Fruit fly (Drosophila melanogaster) whole organism, adult: ENCODE measurements around the gene CG15040.

Source experiments
- CG11617 ChIP-seq: fragments of 200-800 bp; sonication (Bioruptor generic); optimal IDR thresholded peaks from 2 replicates; lab custom pipeline; 2017; ENCODE audit warnings: mild to moderate bottlenecking, missing biosample characterization, missing genetic modification reagents, missing genetic modification characterization
- CG12768 ChIP-seq: fragments of 200-800 bp; sonication (Bioruptor generic); optimal IDR thresholded peaks from 2 replicates; lab custom pipeline; 2017; ENCODE audit warnings: missing biosample characterization, missing genetic modification characterization, mild to moderate bottlenecking, moderate library complexity, missing genetic modification reagents
- CG14711 ChIP-seq: fragments of 200-800 bp; sonication (Bioruptor generic); optimal IDR thresholded peaks from 2 replicates; lab custom pipeline; 2018; ENCODE audit warnings: missing biosample characterization, mild to moderate bottlenecking, missing genetic modification characterization, moderate library complexity
- CG1620 ChIP-seq: fragments of 200-800 bp; sonication (Bioruptor generic); optimal IDR thresholded peaks from 2 replicates; lab custom pipeline; 2016; ENCODE audit warnings: missing biosample characterization, missing genetic modification characterization
- CG33017 ChIP-seq: fragments of 200-800 bp; sonication (Bioruptor generic); optimal IDR thresholded peaks from 2 replicates; lab custom pipeline; 2018; ENCODE audit warnings: missing biosample characterization, mild to moderate bottlenecking, missing genetic modification characterization, moderate library complexity
- CG5204 ChIP-seq: fragments of 200-800 bp; sonication (Bioruptor generic); optimal IDR thresholded peaks from 2 replicates; lab custom pipeline; 2016; ENCODE audit warnings: missing biosample characterization, missing genetic modification characterization
- CG7045 ChIP-seq: fragments of 200-800 bp; sonication (Bioruptor generic); optimal IDR thresholded peaks from 2 replicates; lab custom pipeline; 2017; ENCODE audit warnings: missing biosample characterization, mild to moderate bottlenecking, missing genetic modification characterization
- CG7101 ChIP-seq: fragments of 200-800 bp; sonication (Bioruptor generic); optimal IDR thresholded peaks from 2 replicates; lab custom pipeline; 2018; ENCODE audit warnings: missing biosample characterization, mild to moderate bottlenecking, missing genetic modification characterization, moderate library complexity
- Clk ChIP-seq: fragments of 200-800 bp; sonication (Bioruptor generic); optimal IDR thresholded peaks from 2 replicates; lab custom pipeline; 2017; ENCODE audit warnings: missing biosample characterization, missing genetic modification characterization
- Crg-1 ChIP-seq: fragments of 200-800 bp; sonication (Bioruptor generic); optimal IDR thresholded peaks from 2 replicates; lab custom pipeline; 2016; ENCODE audit warnings: missing biosample characterization, missing genetic modification characterization
- Hr96 ChIP-seq: fragments of 200-800 bp; sonication (Bioruptor generic); optimal IDR thresholded peaks from 2 replicates; lab custom pipeline; 2016; ENCODE audit warnings: missing biosample characterization, missing genetic modification characterization
- Mnt ChIP-seq: fragments of 200-800 bp; sonication (Bioruptor generic); optimal IDR thresholded peaks from 2 replicates; lab custom pipeline; 2016; ENCODE audit warnings: missing biosample characterization, mild to moderate bottlenecking, missing genetic modification characterization
- bab1 ChIP-seq: fragments of 200-800 bp; sonication (Bioruptor generic); optimal IDR thresholded peaks from 3 replicates; lab custom pipeline; 2019; ENCODE audit warnings: missing biosample characterization, mild to moderate bottlenecking, missing genetic modification characterization, moderate library complexity
- cic ChIP-seq: fragments of 200-800 bp; sonication (Bioruptor generic); optimal IDR thresholded peaks from 2 replicates; lab custom pipeline; 2017; ENCODE audit warnings: missing biosample characterization, mild to moderate bottlenecking, missing genetic modification characterization, moderate library complexity
- cnc ChIP-seq, 2 experiments: fragments of >200 bp; optimal IDR thresholded peaks; 2 replicates each; lab custom pipeline; 2017
- kay ChIP-seq: fragments of 200-800 bp; sonication (Bioruptor generic); peaks from one replicate; lab custom pipeline; 2016; ENCODE audit warnings: missing biosample characterization, missing genetic modification characterization, borderline replicate concordance
- ovo ChIP-seq: fragments of 200-800 bp; sonication (Bioruptor generic); optimal IDR thresholded peaks from 2 replicates; lab custom pipeline; 2016; ENCODE audit warnings: missing biosample characterization, missing genetic modification characterization
- pad ChIP-seq: fragments of 200-800 bp; sonication (Bioruptor generic); optimal IDR thresholded peaks from 3 replicates; lab custom pipeline; 2017; ENCODE audit warnings: missing biosample characterization, missing genetic modification characterization, mild to moderate bottlenecking, moderate library complexity, missing genetic modification reagents
- tj ChIP-seq: fragments of 200-800 bp; sonication (Bioruptor generic); optimal IDR thresholded peaks from 3 replicates; lab custom pipeline; 2017; ENCODE audit warnings: missing biosample characterization, mild to moderate bottlenecking, missing genetic modification characterization, moderate library complexity
- toe ChIP-seq: fragments of 200-800 bp; sonication (Bioruptor generic); optimal IDR thresholded peaks from 2 replicates; lab custom pipeline; 2016; ENCODE audit warnings: missing biosample characterization, missing genetic modification characterization

CG15040 gene

DNA sequence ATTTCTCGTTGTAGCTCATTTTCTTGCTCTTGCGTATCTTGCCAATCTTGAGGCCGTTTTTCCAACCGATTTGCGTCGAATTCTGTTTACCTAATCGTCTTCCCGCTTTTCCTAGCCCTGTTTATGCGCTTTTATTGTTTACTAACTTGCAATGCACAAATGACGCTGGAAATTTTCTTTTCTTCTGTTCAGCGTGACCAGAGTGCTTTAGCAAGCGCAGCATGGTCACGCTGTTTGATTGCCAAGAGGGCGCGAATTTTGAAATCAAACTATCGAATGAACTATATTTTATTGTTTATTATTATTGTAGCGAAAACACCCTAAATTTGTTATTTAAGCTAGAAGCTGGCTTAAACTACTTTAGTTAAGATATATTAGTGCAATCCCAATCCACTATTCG lies 32.9 kb upstream of the CG15040 start, which contains the start of gene Hou:
Hou (minus strand) TSS at position 193 of the 400 bp plus-strand sequence.
- TF ChIP-seq CG12768 (GFP tag; lab: Kevin White, UChicago) (no peak), bab1 (GFP tag; lab: Kevin White, UChicago) (peak; percentile 37)

DNA sequence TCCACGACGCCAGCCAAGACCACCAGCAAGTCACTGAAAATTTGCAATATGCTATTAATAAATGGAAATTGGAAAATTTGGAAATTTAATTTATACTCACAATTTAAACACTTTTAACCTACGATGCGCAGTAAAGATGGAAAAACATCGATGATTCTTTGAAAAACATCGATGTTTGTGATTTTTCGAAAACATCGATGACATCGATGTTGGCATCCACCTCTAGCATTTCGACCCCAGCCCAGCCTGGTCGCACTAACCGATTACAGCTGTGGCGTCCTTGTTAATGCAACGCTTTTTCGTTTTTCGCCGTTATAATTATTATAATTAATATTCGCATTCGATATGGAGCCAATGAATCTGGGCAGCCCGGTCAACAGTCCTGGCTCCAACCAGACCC lies 30.6 kb upstream of the CG15040 start, which contains the start of gene Nup35:
Nup35 (plus strand) TSS at position 222 of the 400 bp plus-strand sequence.
- TF ChIP-seq cic (GFP tag; lab: Kevin White, UChicago) (no peak), pad (GFP tag; lab: Kevin White, UChicago) (no peak), CG12768 (GFP tag; lab: Kevin White, UChicago) (no peak), CG14711 (tag; lab: Kevin White, UChicago) (no peak), Hr96 (GFP tag; lab: Kevin White, UChicago) (no peak), Clk (GFP tag; lab: Kevin White, UChicago) (no peak), CG7101 (no peak), toe (GFP tag; lab: Kevin White, UChicago) (no peak)

DNA sequence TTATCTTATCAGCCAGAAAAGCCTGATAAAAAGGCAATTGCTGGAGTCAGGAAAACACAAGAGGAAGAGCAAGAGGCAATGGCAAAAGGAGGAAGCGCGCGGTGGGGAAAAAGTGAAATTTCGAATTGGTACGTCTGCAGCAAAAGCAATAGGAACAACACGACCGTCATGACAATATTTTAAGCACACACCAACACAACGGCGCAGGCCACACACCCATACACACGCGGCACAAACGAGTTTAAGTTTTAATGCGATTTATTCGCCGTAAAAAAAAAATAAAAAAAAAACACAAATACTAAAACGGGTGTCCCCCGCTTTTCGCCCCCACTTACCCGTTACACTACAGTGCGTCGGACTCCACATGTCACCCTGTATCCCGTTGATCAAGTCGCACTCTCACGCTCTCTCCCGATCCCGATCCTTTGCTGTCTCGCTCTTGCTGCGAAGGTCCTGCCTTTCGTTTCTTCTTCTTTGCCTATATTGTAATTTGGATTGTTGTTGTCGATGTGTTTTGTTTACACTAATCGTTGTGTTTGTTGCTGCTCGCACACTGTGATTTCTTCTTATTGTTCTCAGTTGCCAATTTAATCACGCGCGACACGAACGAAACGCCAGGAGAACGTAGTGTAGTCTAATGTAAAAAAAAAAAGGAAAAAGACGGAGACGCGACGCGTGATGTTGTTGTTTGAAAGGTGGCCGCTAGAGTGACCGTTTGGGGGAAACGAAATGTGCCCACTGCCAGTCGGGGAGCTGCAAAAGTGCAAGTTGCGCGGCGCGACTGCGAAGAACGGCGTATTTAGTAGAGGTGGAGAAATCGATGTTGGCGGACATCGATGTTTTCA lies 29.7 kb upstream of the CG15040 start, which contains the start of gene Rip11:
Rip11 (minus strand) TSS at position 794 of the 845 bp plus-strand sequence.
- TF ChIP-seq ovo (GFP tag; lab: Kevin White, UChicago) (peak; percentile 98), CG7045 (GFP tag; lab: Kevin White, UChicago) (peak; percentile 20), cnc (optimal IDR thresholded peaks at IDR 0.05; lab: Kevin White, UChicago) (no peak), toe (GFP tag; lab: Kevin White, UChicago) (no peak), CG14711 (tag; lab: Kevin White, UChicago) (no peak), CG12768 (GFP tag; lab: Kevin White, UChicago) (peak; percentile 11), CG7101 (peak; percentile 38), kay (GFP tag; lab: Kevin White, UChicago) (no peak), cic (GFP tag; lab: Kevin White, UChicago) (peak; percentile 53), CG5204 (no peak), Clk (GFP tag; lab: Kevin White, UChicago) (no peak), bab1 (GFP tag; lab: Kevin White, UChicago) (peak; percentile 43), CG1620 (GFP tag; lab: Kevin White, UChicago) (no peak), tj (GFP tag; lab: Kevin White, UChicago) (peak; percentile 32), CG33017 (no peak), pad (GFP tag; lab: Kevin White, UChicago) (peak; percentile 98), Hr96 (GFP tag; lab: Kevin White, UChicago) (peak; percentile 18), Crg-1 (peak; percentile 37), Mnt (peak; percentile 45), CG11617 (GFP tag; lab: Kevin White, UChicago) (peak; percentile 44)

DNA sequence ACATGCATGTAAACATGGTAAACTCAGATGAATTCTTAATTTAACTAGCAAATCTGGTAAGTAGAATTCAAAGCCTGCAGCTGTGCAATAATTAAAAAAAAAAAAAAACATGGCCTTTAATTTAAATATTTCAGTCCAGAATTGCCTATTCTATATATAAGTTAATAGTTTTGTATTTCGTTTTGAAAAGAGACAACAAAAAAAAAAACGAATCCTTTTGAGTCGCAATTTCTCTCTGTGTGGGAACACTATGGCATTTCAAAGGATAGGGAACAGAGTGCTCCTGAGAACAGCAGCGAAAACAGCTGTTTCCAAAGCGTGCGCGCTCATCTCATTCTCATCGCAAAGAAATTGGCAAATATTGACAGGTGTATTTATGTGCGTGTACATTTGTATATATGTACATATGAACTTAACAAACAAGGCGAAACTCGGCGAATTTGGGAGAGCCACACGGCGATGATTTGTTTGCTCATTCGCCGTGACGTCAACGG lies 28.4 kb upstream of the CG15040 start:
- TF ChIP-seq tj (GFP tag; lab: Kevin White, UChicago) = peak; percentile 10
- no peak for TF ChIP-seq cnc (optimal IDR thresholded peaks at IDR 0.05; lab: Kevin White, UChicago)
- TF ChIP-seq Mnt = peak; percentile 34
- no peak for TF ChIP-seq CG7045 (GFP tag; lab: Kevin White, UChicago)
- TF ChIP-seq CG12768 (GFP tag; lab: Kevin White, UChicago) = no peak
- no peak for TF ChIP-seq Clk (GFP tag; lab: Kevin White, UChicago)
- peak; percentile 36 for TF ChIP-seq Crg-1
- peak; percentile 12 for TF ChIP-seq CG11617 (GFP tag; lab: Kevin White, UChicago)
- TF ChIP-seq cic (GFP tag; lab: Kevin White, UChicago) = no peak
- TF ChIP-seq CG33017 = no peak
- peak; percentile 28 for TF ChIP-seq Hr96 (GFP tag; lab: Kevin White, UChicago)
- peak; percentile 10 for TF ChIP-seq CG1620 (GFP tag; lab: Kevin White, UChicago)
- TF ChIP-seq ovo (GFP tag; lab: Kevin White, UChicago) = peak; percentile 37
- peak; percentile 49 for TF ChIP-seq CG7101
- peak; percentile 50 for TF ChIP-seq CG5204
- TF ChIP-seq bab1 (GFP tag; lab: Kevin White, UChicago) = no peak
- TF ChIP-seq CG14711 (tag; lab: Kevin White, UChicago) = peak; percentile 36

DNA sequence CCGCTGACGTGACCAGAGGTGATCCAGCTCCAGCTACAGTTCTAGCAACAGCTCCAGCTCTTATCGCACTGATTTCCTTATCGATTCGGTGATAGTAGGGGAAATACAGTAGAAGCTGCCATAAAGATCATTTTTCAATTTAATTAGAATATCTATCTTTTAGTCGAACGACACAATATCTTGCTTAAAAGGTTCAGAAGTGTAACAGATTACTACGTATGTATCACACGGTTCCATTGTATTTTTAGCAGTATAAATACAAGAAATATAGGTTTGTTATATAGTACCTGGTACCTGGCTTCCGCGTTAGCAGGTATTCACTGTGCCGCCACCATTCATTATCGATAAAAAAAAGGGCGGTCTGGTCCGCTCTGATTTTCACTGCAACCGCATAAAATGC lies 27.5 kb upstream of the CG15040 start:
- peak; percentile 79 for TF ChIP-seq CG14711 (tag; lab: Kevin White, UChicago)
- TF ChIP-seq Hr96 (GFP tag; lab: Kevin White, UChicago) = peak; percentile 76
- peak; percentile 10 for TF ChIP-seq ovo (GFP tag; lab: Kevin White, UChicago)
- TF ChIP-seq cnc (optimal IDR thresholded peaks at IDR 0.05; lab: Kevin White, UChicago) = no peak
- peak; percentile 5 for TF ChIP-seq Clk (GFP tag; lab: Kevin White, UChicago)
- TF ChIP-seq CG11617 (GFP tag; lab: Kevin White, UChicago) = peak; percentile 67
- peak; percentile 26 for TF ChIP-seq tj (GFP tag; lab: Kevin White, UChicago)
- TF ChIP-seq CG33017 = peak; percentile 78
- TF ChIP-seq CG7101 = peak; percentile 89
- peak; percentile 54 for TF ChIP-seq toe (GFP tag; lab: Kevin White, UChicago)
- peak; percentile 25 for TF ChIP-seq cic (GFP tag; lab: Kevin White, UChicago)
- peak; percentile 46 for TF ChIP-seq bab1 (GFP tag; lab: Kevin White, UChicago)
- TF ChIP-seq CG1620 (GFP tag; lab: Kevin White, UChicago) = peak; percentile 28
- peak; percentile 64 for TF ChIP-seq CG12768 (GFP tag; lab: Kevin White, UChicago)
- peak; percentile 33 for TF ChIP-seq CG7045 (GFP tag; lab: Kevin White, UChicago)
- no peak for TF ChIP-seq CG5204
- TF ChIP-seq kay (GFP tag; lab: Kevin White, UChicago) = no peak
- peak; percentile 60 for TF ChIP-seq pad (GFP tag; lab: Kevin White, UChicago)
- TF ChIP-seq Mnt = peak; percentile 58
- TF ChIP-seq Crg-1 = no peak
